Worm (Caenorhabditis elegans): ENCODE data around the gene F32D8.11.

DNA sequence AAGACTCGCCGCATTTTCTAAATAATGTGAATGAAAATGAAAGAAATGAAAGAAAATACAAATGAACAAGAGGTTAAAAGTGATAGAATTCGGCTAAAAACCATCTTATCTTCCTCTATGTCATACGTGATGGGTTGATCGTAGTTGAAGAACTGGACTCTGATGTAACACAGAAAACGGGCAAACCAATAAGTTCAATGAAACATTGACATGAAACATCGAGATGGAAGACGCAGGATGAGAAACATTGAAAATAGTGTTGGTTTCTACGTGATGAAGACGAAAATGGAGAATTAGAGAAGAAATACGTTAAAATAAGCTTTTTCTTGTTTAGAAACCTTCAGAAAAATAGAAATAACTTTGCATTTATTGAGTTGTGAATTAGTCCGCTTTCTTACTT, 2.0 kb upstream of the F32D8.11 start, which contains the start of gene F32D8.12:
- no peak for TF ChIP-seq zfp-2 (tag; optimal IDR thresholded peaks at IDR 0.05)
- no peak for TF ChIP-seq tra-1 (GFP tag; IDR thresholded peaks at IDR 0.05)
- no peak for TF ChIP-seq lir-3 (tag; optimal IDR thresholded peaks at IDR 0.05)
- TF ChIP-seq ama-1 (optimal IDR thresholded peaks at IDR 0.05), result no peak
- no peak for TF ChIP-seq dmd-8 (GFP tag; IDR thresholded peaks at IDR 0.05)
